Worm (Caenorhabditis elegans) whole organism, young adult: ENCODE results near the gene eftu-2.

Experiments used
- B0035.1 ChIP-seq: sonication (generic microtip); optimal IDR thresholded peaks from 2 replicates; lab custom pipeline; 2016; ENCODE audit warnings: missing genetic modification characterization, mild to moderate bottlenecking, missing compliant biosample characterization, missing genotype, missing genetic modification reagents
- C06A6.2 ChIP-seq: fragments of 200-800 bp; sonication (Bioruptor generic); conservative IDR thresholded peaks from 2 replicates; pipeline ENCODE4 v1.3.6; 2022; ENCODE audit warnings: missing genetic modification characterization, missing compliant biosample characterization
- F10E7.11 ChIP-seq: sonication (generic microtip); optimal IDR thresholded peaks from 2 replicates; lab custom pipeline; 2017; ENCODE audit warnings: mild to moderate bottlenecking, missing genetic modification characterization, moderate library complexity, missing compliant biosample characterization
- F33H1.4 ChIP-seq: fragments of 200-800 bp; sonication (Bioruptor generic); IDR thresholded peaks from 2 replicates; pipeline ENCODE4 v1.3.6; 2022; ENCODE audit warnings: missing genetic modification reagents, missing genetic modification characterization, missing compliant biosample characterization
- ZK185.1 ChIP-seq: sonication (generic microtip); optimal IDR thresholded peaks from 2 replicates; lab custom pipeline; 2016; ENCODE audit warnings: mild to moderate bottlenecking, missing genetic modification characterization, missing compliant biosample characterization; ENCODE audit not compliant: poor library complexity, severe bottlenecking
- atf-7 ChIP-seq: sonication (generic microtip); optimal IDR thresholded peaks from 2 replicates; lab custom pipeline; 2017; ENCODE audit warnings: mild to moderate bottlenecking, missing genetic modification characterization, missing compliant biosample characterization
- bed-2 ChIP-seq: fragments of 200-800 bp; sonication (Bioruptor generic); IDR thresholded peaks from 2 replicates; pipeline ENCODE4 v1.3.6; 2022; ENCODE audit warnings: missing genetic modification reagents, missing genetic modification characterization, missing compliant biosample characterization
- ccch-3 ChIP-seq: fragments of 200-800 bp; sonication (Bioruptor generic); optimal IDR thresholded peaks from 2 replicates; lab custom pipeline; 2018; ENCODE audit warnings: mild to moderate bottlenecking, missing genetic modification characterization, missing compliant biosample characterization
- ceh-27 ChIP-seq: fragments of 200-800 bp; sonication (Bioruptor generic); optimal IDR thresholded peaks from 2 replicates; lab custom pipeline; 2018; ENCODE audit warnings: mild to moderate bottlenecking, missing genetic modification characterization, moderate library complexity, missing compliant biosample characterization
- ceh-79 ChIP-seq: sonication (generic microtip); optimal IDR thresholded peaks from 2 replicates; lab custom pipeline; 2017; ENCODE audit warnings: mild to moderate bottlenecking, missing genetic modification characterization, missing compliant biosample characterization
- die-1 ChIP-seq: sonication (generic microtip); optimal IDR thresholded peaks from 2 replicates; lab custom pipeline; 2016; ENCODE audit warnings: missing genotype, mild to moderate bottlenecking, missing genetic modification characterization, missing compliant biosample characterization
- dox-1 ChIP-seq: fragments of 200-800 bp; sonication (Bioruptor generic); IDR thresholded peaks from 2 replicates; pipeline ENCODE4 v1.3.6; 2022; ENCODE audit warnings: missing genetic modification reagents, missing genetic modification characterization, missing compliant biosample characterization
- efl-1 ChIP-seq: fragments of 150-350 bp; optimal IDR thresholded peaks from 2 replicates; lab custom pipeline; 2014; ENCODE audit warnings: missing biosample characterization, missing genetic modification reagents, missing genetic modification characterization
- egrh-3 ChIP-seq: fragments of 200-800 bp; sonication (Bioruptor generic); IDR thresholded peaks from 2 replicates; pipeline ENCODE4 v1.3.6; 2022; ENCODE audit warnings: missing genetic modification reagents, missing genetic modification characterization, missing compliant biosample characterization
- gei-17 ChIP-seq: fragments of 200-800 bp; sonication (Bioruptor generic); optimal IDR thresholded peaks from 2 replicates; lab custom pipeline; 2018; ENCODE audit warnings: mild to moderate bottlenecking, missing genetic modification characterization, missing compliant biosample characterization
- hlh-26 ChIP-seq: fragments of 200-800 bp; sonication (Bioruptor generic); conservative IDR thresholded peaks from 2 replicates; pipeline ENCODE4 v1.3.6; 2022; ENCODE audit warnings: missing genetic modification reagents, missing genetic modification characterization, missing compliant biosample characterization
- hrde-1 ChIP-seq: sonication (generic microtip); optimal IDR thresholded peaks from 2 replicates; lab custom pipeline; 2016; ENCODE audit warnings: missing genetic modification characterization, mild to moderate bottlenecking, missing compliant biosample characterization, moderate library complexity, missing genotype, missing genetic modification reagents, borderline replicate concordance
- lir-1 ChIP-seq: fragments of 200-800 bp; sonication (Bioruptor generic); conservative IDR thresholded peaks from 2 replicates; pipeline ENCODE4 v1.3.6; 2022; ENCODE audit warnings: missing genetic modification reagents, missing genetic modification characterization, missing compliant biosample characterization
- madf-6 ChIP-seq: fragments of 200-800 bp; sonication (Bioruptor generic); IDR thresholded peaks from 2 replicates; pipeline ENCODE4 v1.3.6; 2022; ENCODE audit warnings: missing genetic modification reagents, missing genetic modification characterization, missing compliant biosample characterization
- nfya-1 ChIP-seq: sonication (generic microtip); optimal IDR thresholded peaks from 2 replicates; lab custom pipeline; 2017; ENCODE audit warnings: antibody characterized with exemption, missing compliant biosample characterization, missing genetic modification characterization, borderline replicate concordance; ENCODE audit not compliant: insufficient read depth
- nhr-80 ChIP-seq: sonication (generic microtip); optimal IDR thresholded peaks from 2 replicates; lab custom pipeline; 2016; ENCODE audit warnings: missing genetic modification characterization, missing compliant biosample characterization
- pha-4 ChIP-seq: fragments of 150-350 bp; sonication (generic microtip); optimal IDR thresholded peaks from 2 replicates; lab custom pipeline; 2014; ENCODE audit warnings: missing biosample characterization, missing genetic modification reagents, missing genetic modification characterization
- rec-8 ChIP-seq, 2 experiments: sonication (generic microtip); optimal IDR thresholded peaks; 2 replicates each; lab custom pipeline; 2016; ENCODE audit warnings: mild to moderate bottlenecking in 2 of 2, missing genetic modification characterization in 2 of 2, missing genetic modification reagents in 2 of 2, missing genotype in 2 of 2, missing biosample characterization in 1 of 2, missing compliant biosample characterization in 1 of 2, moderate library complexity in 1 of 2
- sea-2 ChIP-seq: fragments of 200-800 bp; sonication (Bioruptor generic); IDR thresholded peaks from 2 replicates; pipeline ENCODE4 v1.3.6; 2022; ENCODE audit warnings: missing genetic modification characterization, missing compliant biosample characterization
- snpc-1.1 ChIP-seq: sonication (generic microtip); optimal IDR thresholded peaks from 2 replicates; lab custom pipeline; 2017; ENCODE audit warnings: missing genetic modification characterization, mild to moderate bottlenecking, missing compliant biosample characterization, antibody characterized with exemption, moderate library complexity, missing genotype, missing genetic modification reagents; ENCODE audit not compliant: insufficient read depth
- snpc-3.4 ChIP-seq: sonication (generic microtip); optimal IDR thresholded peaks from 2 replicates; lab custom pipeline; 2017; ENCODE audit warnings: missing genetic modification characterization, mild to moderate bottlenecking, missing compliant biosample characterization, antibody characterized with exemption, moderate library complexity, missing genotype, missing genetic modification reagents
- somi-1 ChIP-seq: fragments of 200-800 bp; sonication (Bioruptor generic); optimal IDR thresholded peaks from 2 replicates; lab custom pipeline; 2018; ENCODE audit warnings: mild to moderate bottlenecking, missing genetic modification characterization, missing compliant biosample characterization
- tbp1 ChIP-seq: fragments of 200-800 bp; sonication (Bioruptor generic); optimal IDR thresholded peaks from 2 replicates; lab custom pipeline; 2018; ENCODE audit warnings: mild to moderate bottlenecking, missing genetic modification characterization, missing compliant biosample characterization
- tbx-9 ChIP-seq: sonication (generic microtip); optimal IDR thresholded peaks from 2 replicates; lab custom pipeline; 2016; ENCODE audit warnings: borderline replicate concordance, missing genetic modification characterization, inconsistent platforms, missing compliant biosample characterization
- tlf-1 ChIP-seq: fragments of 200-800 bp; sonication (Bioruptor generic); optimal IDR thresholded peaks from 2 replicates; lab custom pipeline; 2018; ENCODE audit warnings: mild to moderate bottlenecking, missing genetic modification characterization, missing compliant biosample characterization
- ztf-18 ChIP-seq: sonication (generic microtip); optimal IDR thresholded peaks from 2 replicates; lab custom pipeline; 2016; ENCODE audit warnings: missing genotype, mild to moderate bottlenecking, missing genetic modification characterization, missing compliant biosample characterization
- ztf-26 ChIP-seq: sonication (generic microtip); optimal IDR thresholded peaks from 2 replicates; lab custom pipeline; 2017; ENCODE audit warnings: missing genetic modification characterization, missing compliant biosample characterization
- ztf-28 ChIP-seq: fragments of 200-800 bp; sonication (Bioruptor generic); IDR thresholded peaks from 2 replicates; pipeline ENCODE4 v1.3.6; 2022; ENCODE audit warnings: missing genetic modification reagents, missing genetic modification characterization, missing compliant biosample characterization
- ztf-3 ChIP-seq: fragments of 200-800 bp; sonication (Bioruptor generic); optimal IDR thresholded peaks from 2 replicates; lab custom pipeline; 2018; ENCODE audit warnings: mild to moderate bottlenecking, missing genetic modification characterization, missing compliant biosample characterization

eftu-2 gene

DNA sequence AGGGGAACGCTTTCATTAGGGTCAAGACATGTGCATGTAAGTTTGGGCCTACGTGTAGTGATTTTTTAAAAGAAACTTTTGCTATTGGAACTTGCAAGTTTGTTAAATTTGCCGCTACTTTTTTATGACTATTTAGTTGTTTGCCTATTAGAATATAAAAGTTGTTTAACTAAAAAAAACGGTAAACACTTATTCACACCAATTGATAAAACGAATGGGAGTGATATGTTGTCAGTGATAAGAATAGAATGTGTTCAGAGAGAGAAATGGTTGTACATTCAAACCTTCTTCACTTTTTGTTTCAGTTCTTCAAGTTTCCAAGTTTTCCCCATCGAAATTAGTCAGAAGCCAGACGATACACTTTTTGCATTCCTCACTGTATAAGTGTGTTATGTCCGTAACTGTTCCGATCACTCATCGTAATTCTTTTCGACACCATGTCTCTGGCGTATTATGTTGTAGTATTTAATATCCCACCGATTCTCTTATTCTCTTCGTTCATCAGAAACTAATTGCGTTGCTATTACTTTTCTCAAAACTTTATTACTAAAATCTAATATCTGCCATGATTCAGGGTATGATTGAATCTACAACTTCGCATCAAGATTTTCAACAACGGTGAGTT is 43.4 kb upstream of the eftu-2 start, which contains the start of gene dct-6:
Gene dct-6 (plus strand): TSS at position 575 of the 625 bp plus-strand sequence.
- TF ChIP-seq nfya-1 (tag; lab: Kevin White, UChicago) (no peak), nhr-80 (tag; lab: Kevin White, UChicago) (peak; percentile 41)

DNA sequence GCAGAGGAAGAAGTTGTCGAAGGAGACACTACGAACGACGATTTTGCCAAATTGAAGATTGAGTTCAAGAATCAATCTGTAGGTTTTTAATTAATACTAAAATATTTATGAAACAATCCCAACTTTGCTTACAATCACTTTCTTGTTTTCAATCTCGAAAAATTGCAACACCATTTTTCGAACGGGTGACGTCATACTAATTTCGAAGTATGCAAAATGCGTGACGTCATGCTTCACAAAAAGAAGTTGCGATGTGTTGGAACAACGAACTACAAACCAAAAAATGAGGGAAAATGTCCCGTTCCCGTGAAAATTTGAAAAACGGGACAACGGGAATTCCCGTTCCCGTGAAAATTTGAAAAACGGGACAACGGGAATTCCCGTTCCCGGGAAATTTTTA is 41.7 kb upstream of the eftu-2 start:
- TF ChIP-seq sea-2 (GFP tag; lab: Robert Waterston, UW) (no peak), snpc-3.4 (no peak), atf-7 (tag; lab: Kevin White, UChicago) (no peak), ceh-27 (no peak), madf-6 (GFP tag; lab: Robert Waterston, UW) (no peak), bed-2 (no peak), F10E7.11 (tag; lab: Kevin White, UChicago) (no peak), somi-1 (no peak), ztf-3 (no peak), dox-1 (GFP tag; lab: Robert Waterston, UW) (no peak), efl-1 (GFP tag; lab: Kevin White, UChicago) (no peak), ceh-79 (no peak), ccch-3 (no peak), die-1 (tag; lab: Kevin White, UChicago) (no peak), ztf-18 (tag; lab: Kevin White, UChicago) (no peak), ZK185.1 (tag; lab: Kevin White, UChicago) (no peak)

DNA sequence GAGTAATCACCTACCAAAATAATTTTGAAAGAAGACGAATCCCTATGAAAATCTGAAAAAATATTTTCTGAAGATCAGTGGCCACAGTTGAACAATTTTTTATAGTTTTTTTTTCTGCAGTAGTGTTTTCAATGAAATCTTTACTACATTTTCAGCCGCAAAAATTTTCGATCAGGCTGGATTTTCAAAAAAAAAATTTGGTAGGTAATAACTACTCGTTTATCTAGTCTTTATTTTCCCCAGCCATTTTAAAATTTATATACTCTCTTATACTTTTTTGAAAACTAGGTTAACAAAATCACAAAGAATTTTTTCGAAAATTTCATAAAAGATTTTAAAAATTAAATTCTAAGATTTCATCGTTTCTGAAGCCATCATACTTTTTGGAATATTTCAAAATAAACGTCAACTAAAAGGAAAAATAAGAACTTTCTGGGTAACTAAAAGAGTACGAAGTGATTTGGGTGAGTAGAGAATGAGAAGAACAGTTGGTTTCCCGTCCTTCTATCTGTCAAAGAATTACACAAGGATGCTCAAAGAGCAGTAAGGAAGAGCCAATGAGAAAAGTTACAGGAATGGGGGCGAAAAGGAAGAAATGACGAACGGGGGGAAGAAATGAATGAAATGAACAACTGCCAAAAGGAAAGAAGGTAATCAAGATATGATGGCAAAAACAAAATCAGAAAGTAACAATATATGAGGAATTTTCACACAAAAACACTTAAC is 34.2 kb upstream of the eftu-2 start, which contains the start of gene mlp-1:
Gene mlp-1 (minus strand): TSS at position 51 of the 726 bp plus-strand sequence.
- no peak for TF ChIP-seq pha-4 (tag; lab: Kevin White, UChicago)
- TF ChIP-seq ztf-28 (GFP tag; lab: Robert Waterston, UW), result no peak
- no peak for TF ChIP-seq snpc-1.1 (tag; lab: Kevin White, UChicago)
- no peak for TF ChIP-seq tbx-9 (tag; lab: Kevin White, UChicago)
- TF ChIP-seq tlf-1 (GFP tag; lab: Kevin White, UChicago), result no peak
- no peak for TF ChIP-seq ztf-26 (tag; lab: Kevin White, UChicago)
- TF ChIP-seq B0035.1 (tag; lab: Kevin White, UChicago), result no peak
- no peak for TF ChIP-seq rec-8 (tag; optimal IDR thresholded peaks at IDR 0.05; lab: Kevin White, UChicago)
- TF ChIP-seq hlh-26 (GFP tag; lab: Robert Waterston, UW), result no peak
- TF ChIP-seq egrh-3, result no peak
- no peak for TF ChIP-seq C06A6.2 (GFP tag; lab: Robert Waterston, UW)
- TF ChIP-seq hrde-1 (tag; lab: Kevin White, UChicago), result no peak
- no peak for TF ChIP-seq gei-17 (GFP tag; lab: Kevin White, UChicago)
- no peak for TF ChIP-seq tbp1 (GFP tag; lab: Kevin White, UChicago)
- no peak for TF ChIP-seq lir-1 (GFP tag; lab: Robert Waterston, UW)
- no peak for TF ChIP-seq sea-2 (GFP tag; lab: Robert Waterston, UW)
- no peak for TF ChIP-seq bed-2
- TF ChIP-seq F33H1.4 (GFP tag; lab: Robert Waterston, UW), result no peak
